Worm (Caenorhabditis elegans) whole organism, midembryonic: ENCODE results near the gene F45E1.1.

Source experiments
- T22C8.4 ChIP-seq: fragments of 200-800 bp; sonication (Bioruptor generic); IDR thresholded peaks from 2 replicates; pipeline ENCODE4 v1.3.6; 2022; ENCODE audit warnings: missing genetic modification characterization, missing compliant biosample characterization
- cog-1 ChIP-seq: sonication (generic microtip); optimal IDR thresholded peaks from 2 replicates; lab custom pipeline; 2016; ENCODE audit warnings: missing genetic modification characterization, missing compliant biosample characterization
- flt-1 ChIP-seq: fragments of 200-800 bp; sonication (Bioruptor generic); IDR thresholded peaks from 2 replicates; pipeline ENCODE4 v1.3.6; 2022; ENCODE audit warnings: missing genetic modification characterization, missing compliant biosample characterization
- klf-2 ChIP-seq: fragments of 200-800 bp; sonication (Bioruptor generic); conservative IDR thresholded peaks from 2 replicates; pipeline ENCODE4 v1.3.6; 2022; ENCODE audit warnings: missing genetic modification reagents, missing genetic modification characterization, missing compliant biosample characterization
- med-1 ChIP-seq: sonication (generic microtip); optimal IDR thresholded peaks from 2 replicates; lab custom pipeline; 2017; ENCODE audit warnings: missing genetic modification characterization, mild to moderate bottlenecking, missing compliant biosample characterization, antibody characterized with exemption, missing genetic modification reagents; ENCODE audit not compliant: insufficient read depth
- ref-1 ChIP-seq: fragments of 200-800 bp; sonication (Bioruptor generic); conservative IDR thresholded peaks from 2 replicates; pipeline ENCODE4 v1.3.6; 2022; ENCODE audit warnings: missing genetic modification reagents, missing genetic modification characterization, missing compliant biosample characterization
- tab-1 ChIP-seq: fragments of 200-800 bp; sonication (Bioruptor generic); IDR thresholded peaks from 2 replicates; pipeline ENCODE4 v1.3.6; 2022; ENCODE audit warnings: missing genetic modification characterization, missing compliant biosample characterization
- ztf-23 ChIP-seq: fragments of 200-800 bp; sonication (Bioruptor generic); IDR thresholded peaks from 2 replicates; pipeline ENCODE4 v1.3.6; 2022; ENCODE audit warnings: missing genetic modification reagents, missing genetic modification characterization, missing compliant biosample characterization
- ztf-29 ChIP-seq: fragments of 200-800 bp; sonication (Bioruptor generic); IDR thresholded peaks from 2 replicates; pipeline ENCODE4 v1.3.6; 2022; ENCODE audit warnings: missing genetic modification reagents, missing genetic modification characterization, missing compliant biosample characterization

Gene F45E1.1

ce11 chrX:8003663-8004062 lies at the start of gene F45E1.1, which contains the start of gene F45E1.2:
F45E1.1 (plus strand) TSS chrX:8003682.
F45E1.2 (plus strand) TSS chrX:8003733.
- TF ChIP-seq flt-1 (GFP tag; lab: Robert Waterston, UW) (no peak), klf-2 (GFP tag; lab: Robert Waterston, UW) (no peak), ztf-29 (GFP tag; lab: Robert Waterston, UW) (no peak), ref-1 (GFP tag; lab: Robert Waterston, UW) (no peak), tab-1 (GFP tag; lab: Robert Waterston, UW) (no peak), ztf-23 (GFP tag; lab: Robert Waterston, UW) (no peak), cog-1 (tag; lab: Kevin White, UChicago) (no peak)

- TF ChIP-seq T22C8.4 (GFP tag; lab: Robert Waterston, UW) (no peak), flt-1 (GFP tag; lab: Robert Waterston, UW) (no peak), klf-2 (GFP tag; lab: Robert Waterston, UW) (no peak), ztf-23 (GFP tag; lab: Robert Waterston, UW) (no peak), tab-1 (GFP tag; lab: Robert Waterston, UW) (no peak), ztf-29 (GFP tag; lab: Robert Waterston, UW) (no peak), ref-1 (GFP tag; lab: Robert Waterston, UW) (no peak), cog-1 (tag; lab: Kevin White, UChicago) (no peak)
These were observed 49.8 kb upstream of the F45E1.1 start for ce11 chrX:7953695-7954094.

- TF ChIP-seq flt-1 (GFP tag; lab: Robert Waterston, UW) (no peak), klf-2 (GFP tag; lab: Robert Waterston, UW) (no peak)
These were observed 49.2 kb upstream of the F45E1.1 start, which contains the start of gene dct-1 for ce11 chrX:7954328-7954727. dct-1 (plus strand) TSS chrX:7954354.

ce11 chrX:7956449-7956848 lies 47.0 kb upstream of the F45E1.1 start:
- no peak for TF ChIP-seq med-1
- no peak for TF ChIP-seq ztf-23 (GFP tag; lab: Robert Waterston, UW)
- TF ChIP-seq tab-1 (GFP tag; lab: Robert Waterston, UW) = no peak
- no peak for TF ChIP-seq cog-1 (tag; lab: Kevin White, UChicago)
- TF ChIP-seq flt-1 (GFP tag; lab: Robert Waterston, UW) = no peak
- no peak for TF ChIP-seq T22C8.4 (GFP tag; lab: Robert Waterston, UW)
- no peak for TF ChIP-seq ztf-29 (GFP tag; lab: Robert Waterston, UW)
- TF ChIP-seq klf-2 (GFP tag; lab: Robert Waterston, UW) = no peak
- TF ChIP-seq ref-1 (GFP tag; lab: Robert Waterston, UW) = no peak

ce11 chrX:7958203-7958602 lies 45.3 kb upstream of the F45E1.1 start, which contains the start of gene sfxn-2:
sfxn-2 (minus strand) TSS chrX:7958303.
- TF ChIP-seq tab-1 (GFP tag; lab: Robert Waterston, UW) (no peak), med-1 (no peak), cog-1 (tag; lab: Kevin White, UChicago) (no peak), ztf-23 (GFP tag; lab: Robert Waterston, UW) (no peak), klf-2 (GFP tag; lab: Robert Waterston, UW) (no peak), T22C8.4 (GFP tag; lab: Robert Waterston, UW) (no peak), ref-1 (GFP tag; lab: Robert Waterston, UW) (no peak), flt-1 (GFP tag; lab: Robert Waterston, UW) (no peak), ztf-29 (GFP tag; lab: Robert Waterston, UW) (no peak)

ce11 chrX:7961623-7962022 lies 41.9 kb upstream of the F45E1.1 start, which contains the start of gene sem-5:
sem-5 (minus strand) TSS chrX:7961723.
- no peak for TF ChIP-seq ztf-29 (GFP tag; lab: Robert Waterston, UW)
- no peak for TF ChIP-seq med-1
- no peak for TF ChIP-seq ztf-23 (GFP tag; lab: Robert Waterston, UW)
- no peak for TF ChIP-seq klf-2 (GFP tag; lab: Robert Waterston, UW)
- TF ChIP-seq tab-1 (GFP tag; lab: Robert Waterston, UW) = no peak
- no peak for TF ChIP-seq flt-1 (GFP tag; lab: Robert Waterston, UW)
- no peak for TF ChIP-seq ref-1 (GFP tag; lab: Robert Waterston, UW)
- TF ChIP-seq cog-1 (tag; lab: Kevin White, UChicago) = no peak
- TF ChIP-seq T22C8.4 (GFP tag; lab: Robert Waterston, UW) = no peak

- no peak for TF ChIP-seq ref-1 (GFP tag; lab: Robert Waterston, UW)
- TF ChIP-seq ztf-29 (GFP tag; lab: Robert Waterston, UW) = no peak
- no peak for TF ChIP-seq ztf-23 (GFP tag; lab: Robert Waterston, UW)
- TF ChIP-seq flt-1 (GFP tag; lab: Robert Waterston, UW) = 0 out of 2 replicates have a peak, but pooled peaks have one; percentile 58
- TF ChIP-seq klf-2 (GFP tag; lab: Robert Waterston, UW) = no peak
- 0 out of 2 replicates have a peak, but pooled peaks have one; percentile 29 for TF ChIP-seq tab-1 (GFP tag; lab: Robert Waterston, UW)
- no peak for TF ChIP-seq cog-1 (tag; lab: Kevin White, UChicago)
- no peak for TF ChIP-seq med-1
- TF ChIP-seq T22C8.4 (GFP tag; lab: Robert Waterston, UW) = no peak
These were observed 41.4 kb upstream of the F45E1.1 start for ce11 chrX:7962056-7962485.

ce11 chrX:7964022-7964421 lies 39.5 kb upstream of the F45E1.1 start:
- TF ChIP-seq med-1 (no peak), ztf-23 (GFP tag; lab: Robert Waterston, UW) (no peak), T22C8.4 (GFP tag; lab: Robert Waterston, UW) (no peak), tab-1 (GFP tag; lab: Robert Waterston, UW) (no peak), ztf-29 (GFP tag; lab: Robert Waterston, UW) (no peak), flt-1 (GFP tag; lab: Robert Waterston, UW) (no peak), cog-1 (tag; lab: Kevin White, UChicago) (no peak), ref-1 (GFP tag; lab: Robert Waterston, UW) (no peak), klf-2 (GFP tag; lab: Robert Waterston, UW) (no peak)

- no peak for TF ChIP-seq ztf-29 (GFP tag; lab: Robert Waterston, UW)
These were observed 38.0 kb upstream of the F45E1.1 start for ce11 chrX:7965449-7965848.
